Worm (Caenorhabditis elegans): Measurements from ENCODE around the gene hse-5.
A peak's percentile ranks its signal among the peaks of the same experiment; 100 is the strongest.

hse-5 gene

DNA sequence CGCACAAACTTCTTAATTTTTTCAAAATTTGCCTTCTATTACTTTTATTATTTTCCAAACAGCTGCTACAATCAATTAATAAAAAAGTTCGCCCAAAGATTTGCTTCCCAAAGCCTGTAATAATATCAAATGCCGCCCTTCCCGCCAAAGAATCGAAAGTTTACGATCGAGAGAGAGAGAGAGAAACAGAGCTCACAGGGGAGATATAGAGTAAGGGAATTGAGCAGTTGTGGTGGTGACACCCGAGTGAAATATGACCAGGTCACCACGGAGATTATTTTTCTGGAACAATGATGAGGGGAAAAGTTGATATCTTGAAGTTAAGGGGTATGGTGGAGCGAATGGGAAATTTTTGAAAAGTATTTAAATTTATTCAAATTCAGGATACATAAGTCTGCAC, 14.8 kb downstream of the hse-5 start:
- TF ChIP-seq lin-15B (tag; optimal IDR thresholded peaks at IDR 0.05): no peak
- no peak for TF ChIP-seq mes-2 (tag; optimal IDR thresholded peaks at IDR 0.05; ENCODE audit: poor library complexity, severe bottlenecking)
- no peak for TF ChIP-seq gei-8 (GFP tag; optimal IDR thresholded peaks at IDR 0.05)
- no peak for TF ChIP-seq madf-5 (GFP tag; IDR thresholded peaks at IDR 0.05)
- no peak for TF ChIP-seq lim-7 (GFP tag; IDR thresholded peaks at IDR 0.05)
- TF ChIP-seq ama-1 (optimal IDR thresholded peaks at IDR 0.05): no peak
- TF ChIP-seq nhr-25 (tag; optimal IDR thresholded peaks at IDR 0.05; ENCODE audit: borderline replicate concordance, insufficient read depth): no peak
- no peak for TF ChIP-seq mdt-29 (GFP tag; IDR thresholded peaks at IDR 0.05)
- TF ChIP-seq mep-1 (tag; optimal IDR thresholded peaks at IDR 0.05): no peak
- TF ChIP-seq lsy-2 (tag; optimal IDR thresholded peaks at IDR 0.05): no peak
- TF ChIP-seq ztf-11 (tag; optimal IDR thresholded peaks at IDR 0.05): no peak
- no peak for TF ChIP-seq php-3 (GFP tag; IDR thresholded peaks at IDR 0.05)
- no peak for TF ChIP-seq snpc-4 (tag; optimal IDR thresholded peaks at IDR 0.05)

DNA sequence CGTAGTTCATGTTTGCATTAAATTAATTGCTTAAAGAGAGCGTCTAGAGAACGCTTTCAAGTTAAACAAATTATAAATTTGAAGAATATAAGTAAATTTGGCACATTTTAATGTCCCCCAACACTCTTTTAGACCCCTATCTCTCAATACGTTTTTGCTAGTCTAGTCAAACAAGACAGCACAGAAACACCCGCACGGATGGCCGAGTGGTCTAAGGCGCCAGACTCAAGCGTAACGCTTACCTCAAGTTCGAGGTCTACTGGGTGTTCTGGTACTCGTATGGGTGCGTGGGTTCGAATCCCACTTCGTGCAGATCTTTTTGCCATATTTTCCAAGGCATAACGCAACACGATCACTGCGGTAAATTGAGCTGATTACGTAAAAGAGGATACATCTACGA, 17.2 kb downstream of the hse-5 start:
- TF ChIP-seq dmd-8 (GFP tag; IDR thresholded peaks at IDR 0.05): peak; percentile 69; the same call in 1 of the 2 replicates
- no peak for TF ChIP-seq ces-1 (GFP tag; optimal IDR thresholded peaks at IDR 0.05)
- TF ChIP-seq dmd-9 (GFP tag; IDR thresholded peaks at IDR 0.05): 0 out of 2 replicates have a peak, but pooled peaks have one; percentile 43
- TF ChIP-seq zfp-3 (GFP tag; conservative IDR thresholded peaks at IDR 0.05): no peak
- TF ChIP-seq zip-2 (tag; optimal IDR thresholded peaks at IDR 0.05): no peak
- no peak for TF ChIP-seq F26F4.8 (GFP tag; conservative IDR thresholded peaks at IDR 0.05)
- TF ChIP-seq ceh-28 (tag; optimal IDR thresholded peaks at IDR 0.05): no peak
- TF ChIP-seq skn-1 (tag; optimal IDR thresholded peaks at IDR 0.05): no peak
- no peak for TF ChIP-seq zip-11 (GFP tag; IDR thresholded peaks at IDR 0.05)
- TF ChIP-seq aly-2 (tag; optimal IDR thresholded peaks at IDR 0.05): no peak
- no peak for TF ChIP-seq pqm-1 (tag; optimal IDR thresholded peaks at IDR 0.05)
- TF ChIP-seq spr-1 (tag; optimal IDR thresholded peaks at IDR 0.05): no peak
- no peak for TF ChIP-seq fos-1 (tag; optimal IDR thresholded peaks at IDR 0.05)
- peak; percentile 71 for TF ChIP-seq vab-7 (GFP tag; IDR thresholded peaks at IDR 0.05)
- no peak for TF ChIP-seq mxl-2 (GFP tag; conservative IDR thresholded peaks at IDR 0.05)
- TF ChIP-seq lin-39 (tag; optimal IDR thresholded peaks at IDR 0.05): no peak
- peak in 1 of 2 experiments; percentile 52 for TF ChIP-seq unc-62 (GFP tag; optimal IDR thresholded peaks at IDR 0.05 in 1 of 2)
- TF ChIP-seq unc-62 (tag; optimal IDR thresholded peaks at IDR 0.05): no peak
- no peak for TF ChIP-seq lsy-2 (tag; optimal IDR thresholded peaks at IDR 0.05)
- TF ChIP-seq nhr-10 (tag; optimal IDR thresholded peaks at IDR 0.05): no peak
- no peak for TF ChIP-seq tag-97 (GFP tag; IDR thresholded peaks at IDR 0.05)
- no peak for TF ChIP-seq tra-1 (GFP tag; IDR thresholded peaks at IDR 0.05)
- no peak for TF ChIP-seq mdl-1 (tag; optimal IDR thresholded peaks at IDR 0.05)
- TF ChIP-seq F44E2.7 (GFP tag; IDR thresholded peaks at IDR 0.05): 0 out of 2 replicates have a peak, but pooled peaks have one; percentile 34
- no peak for TF ChIP-seq ama-1 (optimal IDR thresholded peaks at IDR 0.05)
- TF ChIP-seq T20F7.1 (GFP tag; optimal IDR thresholded peaks at IDR 0.05): no peak
- TF ChIP-seq ZK546.5 (tag; optimal IDR thresholded peaks at IDR 0.05): no peak
- TF ChIP-seq Y75B8A.6 (GFP tag; IDR thresholded peaks at IDR 0.05): no peak
- peak; percentile 64; the same call in 1 of the 2 replicates for TF ChIP-seq madf-9 (GFP tag; conservative IDR thresholded peaks at IDR 0.05)
- TF ChIP-seq nhr-111 (GFP tag; optimal IDR thresholded peaks at IDR 0.05): no peak
- TF ChIP-seq saeg-2 (GFP tag; IDR thresholded peaks at IDR 0.05): no peak
- TF ChIP-seq ceh-44 (GFP tag; IDR thresholded peaks at IDR 0.05): no peak
- TF ChIP-seq unc-130 (GFP tag; optimal IDR thresholded peaks at IDR 0.05): no peak
- peak; percentile 12 for TF ChIP-seq rbr-2 (tag; optimal IDR thresholded peaks at IDR 0.05)
- TF ChIP-seq mep-1 (tag; optimal IDR thresholded peaks at IDR 0.05): no peak
- 0 out of 2 replicates have a peak, but pooled peaks have one; percentile 36 for TF ChIP-seq hmg-1.1 (GFP tag; IDR thresholded peaks at IDR 0.05)
- no peak for TF ChIP-seq F49E8.2 (tag; optimal IDR thresholded peaks at IDR 0.05; ENCODE audit: borderline replicate concordance)
- no peak for TF ChIP-seq ceh-32 (tag; optimal IDR thresholded peaks at IDR 0.05; ENCODE audit: poor library complexity)
- 0 out of 2 replicates have a peak, but pooled peaks have one; percentile 30 for TF ChIP-seq ctbp-1 (GFP tag; IDR thresholded peaks at IDR 0.05)
- TF ChIP-seq lin-38 (GFP tag; IDR thresholded peaks at IDR 0.05): no peak
- no peak for TF ChIP-seq F37D6.2 (tag; optimal IDR thresholded peaks at IDR 0.05)
